Worm (Caenorhabditis elegans): Measurements from ENCODE around the gene ZK971.1.

ZK971.1 gene

DNA sequence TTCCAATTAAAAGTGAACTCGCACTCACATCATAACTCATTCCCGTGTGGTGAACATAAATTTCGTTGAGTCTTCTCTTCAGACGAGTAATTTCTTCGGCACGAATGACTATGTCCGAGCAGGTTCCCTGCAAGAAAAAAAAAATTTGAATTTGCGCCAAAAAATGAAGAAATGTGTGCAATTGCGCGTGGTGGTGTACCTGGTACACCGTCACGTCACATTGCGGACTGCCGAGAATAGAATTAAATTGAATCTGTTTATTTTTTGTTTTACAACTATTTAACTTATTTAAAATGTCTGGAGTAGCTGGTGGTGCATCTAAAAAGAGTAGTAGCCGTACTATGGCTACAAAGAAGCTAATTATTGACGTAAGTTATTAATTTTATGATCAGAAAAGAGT is 21.5 kb upstream of the ZK971.1 start, which contains the start of gene mdt-22:
Gene mdt-22, plus strand, starts transcription at position 263 of the 400 bp plus-strand sequence.
- TF ChIP-seq attf-5 (GFP tag; optimal IDR thresholded peaks at IDR 0.05) (peak; percentile 64), nfyb-1 (GFP tag; IDR thresholded peaks at IDR 0.05) (peak; percentile 86), hmg-20 (GFP tag; IDR thresholded peaks at IDR 0.05) (no peak), ztf-18 (tag; optimal IDR thresholded peaks at IDR 0.05) (peak; percentile 60), let-526 (GFP tag; IDR thresholded peaks at IDR 0.05) (no peak), snpc-4 (GFP tag; optimal IDR thresholded peaks at IDR 0.05) (peak; percentile 19), snpc-4 (tag; optimal IDR thresholded peaks at IDR 0.05) (peak; percentile 42 to 70 (median 62)), F22D6.2 (tag; optimal IDR thresholded peaks at IDR 0.05) (no peak), nhr-179 (tag; optimal IDR thresholded peaks at IDR 0.05) (no peak), ceh-100 (GFP tag; IDR thresholded peaks at IDR 0.05) (peak; percentile 71), ZK185.1 (tag; optimal IDR thresholded peaks at IDR 0.05; ENCODE audit: poor library complexity, severe bottlenecking) (peak; percentile 66), dpl-1 (GFP tag; optimal IDR thresholded peaks at IDR 0.05) (peak; percentile 89), tbp1 (GFP tag; optimal IDR thresholded peaks at IDR 0.05) (peak; percentile 72), B0336.3 (GFP tag; IDR thresholded peaks at IDR 0.05) (peak; percentile 64), Y79H2A.3 (GFP tag; conservative IDR thresholded peaks at IDR 0.05) (0 out of 2 replicates have a peak, but pooled peaks have one; percentile 41), F23B12.7 (tag; optimal IDR thresholded peaks at IDR 0.05; ENCODE audit: insufficient read depth) (peak; percentile 42), lag-1 (GFP tag; IDR thresholded peaks at IDR 0.05) (no peak), unc-62 (GFP tag; optimal IDR thresholded peaks at IDR 0.05) (no peak), snpc-1.3 (tag; optimal IDR thresholded peaks at IDR 0.05; ENCODE audit: insufficient read depth) (peak; percentile 26), ama-1 (optimal IDR thresholded peaks at IDR 0.05) (peak; percentile 22), ama-1 (GFP tag; optimal IDR thresholded peaks at IDR 0.05) (peak in 1 of 2 experiments; percentile 39), snpc-3.4 (tag; optimal IDR thresholded peaks at IDR 0.05) (peak; percentile 23), die-1 (tag; optimal IDR thresholded peaks at IDR 0.05) (peak; percentile 25), nhr-80 (tag; optimal IDR thresholded peaks at IDR 0.05) (peak; percentile 26), lin-35 (GFP tag; optimal IDR thresholded peaks at IDR 0.05) (peak; percentile 20 to 90 (median 73)), F49E8.2 (tag; optimal IDR thresholded peaks at IDR 0.05; ENCODE audit: insufficient read depth) (peak; percentile 18), ceh-27 (GFP tag; optimal IDR thresholded peaks at IDR 0.05) (peak; percentile 64), mel-28 (tag; optimal IDR thresholded peaks at IDR 0.05; ENCODE audit: borderline replicate concordance) (no peak), mes-4 (tag; optimal IDR thresholded peaks at IDR 0.05) (no peak), madf-6 (GFP tag; IDR thresholded peaks at IDR 0.05) (peak; percentile 83), tlf-1 (GFP tag; optimal IDR thresholded peaks at IDR 0.05) (peak; percentile 60), rpc-1 (optimal IDR thresholded peaks at IDR 0.05) (no peak), rpc-1 (tag; optimal IDR thresholded peaks at IDR 0.05) (no peak), ceh-79 (tag; optimal IDR thresholded peaks at IDR 0.05) (no peak), him-1 (tag; optimal IDR thresholded peaks at IDR 0.05) (peak; percentile 74), chd-7 (tag; optimal IDR thresholded peaks at IDR 0.05) (peak; percentile 70), ceh-91 (GFP tag; IDR thresholded peaks at IDR 0.05) (no peak), nfya-1 (tag; optimal IDR thresholded peaks at IDR 0.05; ENCODE audit: borderline replicate concordance, insufficient read depth) (no peak), madf-10 (tag; optimal IDR thresholded peaks at IDR 0.05) (peak; percentile 30), Y67H2A.10 (GFP tag; conservative IDR thresholded peaks at IDR 0.05) (no peak), nhr-27 (tag; optimal IDR thresholded peaks at IDR 0.05) (no peak), cebp-1 (GFP tag; IDR thresholded peaks at IDR 0.05) (peak; percentile 34; the same call in 1 of the 2 replicates), cebp-1 (tag; optimal IDR thresholded peaks at IDR 0.05) (peak; percentile 74), T26A5.8 (tag; optimal IDR thresholded peaks at IDR 0.05) (peak; percentile 14), bed-1 (GFP tag; IDR thresholded peaks at IDR 0.05) (no peak), ceh-40 (GFP tag; IDR thresholded peaks at IDR 0.05) (no peak), hrde-1 (tag; optimal IDR thresholded peaks at IDR 0.05; ENCODE audit: borderline replicate concordance) (no peak), ets-4 (GFP tag; optimal IDR thresholded peaks at IDR 0.05) (no peak), let-607 (tag; optimal IDR thresholded peaks at IDR 0.05) (peak in 1 of 2 experiments; percentile 49)
